Worm (Caenorhabditis elegans) whole organism, L4 larva: ENCODE data around the gene pqn-68.

Source experiments
- F37D6.2 ChIP-seq: sonication (generic microtip); optimal IDR thresholded peaks from 2 replicates; lab custom pipeline; 2016; ENCODE audit warnings: mild to moderate bottlenecking, missing genetic modification characterization, missing compliant biosample characterization
- R02D3.7 ChIP-seq: fragments of 150-350 bp; sonication (generic microtip); optimal IDR thresholded peaks from 3 replicates; lab custom pipeline; 2014; ENCODE audit warnings: missing biosample characterization, missing genetic modification characterization
- T26A8.4 ChIP-seq: fragments of 200-800 bp; sonication (Bioruptor generic); IDR thresholded peaks from 2 replicates; pipeline ENCODE4 v1.3.6; 2022; ENCODE audit warnings: missing genetic modification characterization, missing compliant biosample characterization
- Y5F2A.4 ChIP-seq: fragments of 200-800 bp; sonication (Bioruptor generic); optimal IDR thresholded peaks from 2 replicates; lab custom pipeline; 2018; ENCODE audit warnings: mild to moderate bottlenecking, missing genetic modification characterization, missing compliant biosample characterization
- ceh-28 ChIP-seq: fragments of 150-350 bp; optimal IDR thresholded peaks from 2 replicates; lab custom pipeline; 2014; ENCODE audit warnings: missing biosample characterization, missing genetic modification reagents, missing genetic modification characterization
- ceh-32 ChIP-seq: sonication (generic microtip); optimal IDR thresholded peaks from 2 replicates; lab custom pipeline; 2016; ENCODE audit warnings: mild to moderate bottlenecking, missing genetic modification characterization, missing compliant biosample characterization; ENCODE audit not compliant: poor library complexity
- ceh-44 ChIP-seq: fragments of 200-800 bp; sonication (Bioruptor generic); IDR thresholded peaks from 2 replicates; pipeline ENCODE4 v1.3.6; 2022; ENCODE audit warnings: missing genetic modification reagents, missing genetic modification characterization, missing compliant biosample characterization
- ceh-82 ChIP-seq: sonication (generic microtip); optimal IDR thresholded peaks from 2 replicates; lab custom pipeline; 2017; ENCODE audit warnings: missing biosample characterization, missing genetic modification characterization
- ces-1 ChIP-seq: fragments of 150-350 bp; sonication (generic microtip); optimal IDR thresholded peaks from 4 replicates; lab custom pipeline; 2014; ENCODE audit warnings: missing biosample characterization, missing genetic modification reagents, missing genetic modification characterization
- daf-16 ChIP-seq, 3 experiments: sonication (generic microtip); optimal IDR thresholded peaks; 2 replicates each; lab custom pipeline; 2016 to 2017; ENCODE audit warnings: missing genetic modification characterization in 3 of 3, missing genetic modification reagents in 3 of 3, mild to moderate bottlenecking in 2 of 3, missing compliant biosample characterization in 2 of 3, missing biosample characterization in 1 of 3, moderate library complexity in 1 of 3
- daf-19 ChIP-seq: fragments of 200-800 bp; sonication (Bioruptor generic); conservative IDR thresholded peaks from 2 replicates; pipeline ENCODE4 v1.3.6; 2022; ENCODE audit warnings: missing genetic modification characterization, missing compliant biosample characterization
- dve-1 ChIP-seq: sonication (generic microtip); optimal IDR thresholded peaks from 2 replicates; lab custom pipeline; 2017; ENCODE audit warnings: antibody characterized with exemption, mild to moderate bottlenecking, missing genetic modification characterization, missing compliant biosample characterization; ENCODE audit not compliant: insufficient read depth
- egl-43 ChIP-seq: fragments of 200-800 bp; sonication (Bioruptor generic); IDR thresholded peaks from 2 replicates; pipeline ENCODE4 v1.3.6; 2022; ENCODE audit warnings: missing genetic modification reagents, missing genetic modification characterization, missing compliant biosample characterization
- hlh-30 ChIP-seq: sonication (generic microtip); optimal IDR thresholded peaks from 2 replicates; lab custom pipeline; 2017; ENCODE audit warnings: antibody characterized with exemption, mild to moderate bottlenecking, missing genetic modification characterization, missing compliant biosample characterization; ENCODE audit not compliant: insufficient read depth
- lin-13 ChIP-seq: fragments of 150-350 bp; optimal IDR thresholded peaks from 2 replicates; lab custom pipeline; 2014; ENCODE audit warnings: missing biosample characterization, missing genetic modification reagents, missing genetic modification characterization
- lin-15B ChIP-seq: fragments of 150-350 bp; sonication (generic microtip); optimal IDR thresholded peaks from 3 replicates; lab custom pipeline; 2014; ENCODE audit warnings: missing biosample characterization, missing genetic modification characterization
- lin-29 ChIP-seq: fragments of 200-800 bp; sonication (Bioruptor generic); IDR thresholded peaks from 2 replicates; pipeline ENCODE4 v1.3.6; 2022; ENCODE audit warnings: missing genetic modification reagents, missing genetic modification characterization, missing compliant biosample characterization
- madf-5 ChIP-seq, 2 experiments: fragments of 200-800 bp; sonication (Bioruptor generic); IDR thresholded peaks; 2 replicates each; pipeline ENCODE4 v1.3.6; 2022; ENCODE audit warnings: missing compliant biosample characterization in 2 of 2, missing genetic modification characterization in 2 of 2
- mep-1 ChIP-seq: fragments of 150-350 bp; sonication (generic microtip); optimal IDR thresholded peaks from 3 replicates; lab custom pipeline; 2014; ENCODE audit warnings: missing biosample characterization, missing genetic modification characterization
- mes-2 ChIP-seq: sonication (generic microtip); optimal IDR thresholded peaks from 2 replicates; lab custom pipeline; 2016; ENCODE audit warnings: missing genotype, mild to moderate bottlenecking, missing genetic modification characterization, missing compliant biosample characterization; ENCODE audit not compliant: poor library complexity, severe bottlenecking
- nhr-11 ChIP-seq: fragments of 150-350 bp; optimal IDR thresholded peaks from 2 replicates; lab custom pipeline; 2014; ENCODE audit warnings: missing biosample characterization, missing genetic modification characterization
- nhr-28 ChIP-seq: fragments of 150-350 bp; optimal IDR thresholded peaks from 2 replicates; lab custom pipeline; 2014; ENCODE audit warnings: missing biosample characterization, missing genetic modification characterization
- nhr-41 ChIP-seq: fragments of 200-800 bp; sonication (Bioruptor generic); IDR thresholded peaks from 2 replicates; pipeline ENCODE4 v1.3.6; 2022; ENCODE audit warnings: missing genetic modification reagents, missing genetic modification characterization, missing compliant biosample characterization
- nhr-42 ChIP-seq: fragments of 200-800 bp; sonication (Bioruptor generic); IDR thresholded peaks from 2 replicates; pipeline ENCODE4 v1.3.6; 2022; ENCODE audit warnings: missing genetic modification characterization, missing compliant biosample characterization
- nhr-77 ChIP-seq: fragments of 150-350 bp; optimal IDR thresholded peaks from 2 replicates; lab custom pipeline; 2014; ENCODE audit warnings: missing biosample characterization, missing genetic modification characterization
- pha-4 ChIP-seq, 2 experiments: fragments of 150-350 bp in 1 of 2; fragments of 200-800 bp in 1 of 2; sonication (Bioruptor generic) in 1 of 2; IDR thresholded peaks in 1 of 2; optimal IDR thresholded peaks in 1 of 2; 2 replicates each; pipeline versions ENCODE4 v1.3.6 to Lab custom; 2014 to 2022; ENCODE audit warnings: missing genetic modification characterization in 2 of 2, missing genetic modification reagents in 2 of 2, missing biosample characterization in 1 of 2, missing compliant biosample characterization in 1 of 2
- pqm-1 ChIP-seq: sonication (generic microtip); optimal IDR thresholded peaks from 2 replicates; lab custom pipeline; 2017; ENCODE audit warnings: missing biosample characterization, missing genetic modification characterization
- sdz-12 ChIP-seq: fragments of 200-800 bp; sonication (Bioruptor generic); optimal IDR thresholded peaks from 2 replicates; lab custom pipeline; 2018; ENCODE audit warnings: mild to moderate bottlenecking, missing genetic modification characterization, missing compliant biosample characterization
- set-16 ChIP-seq: fragments of 200-800 bp; sonication (Bioruptor generic); IDR thresholded peaks from 2 replicates; pipeline ENCODE4 v1.3.6; 2022; ENCODE audit warnings: missing genetic modification reagents, missing genetic modification characterization, missing compliant biosample characterization
- snpc-1.2 ChIP-seq: fragments of 200-800 bp; sonication (Bioruptor generic); IDR thresholded peaks from 2 replicates; pipeline ENCODE4 v1.3.6; 2022; ENCODE audit warnings: missing genetic modification reagents, missing genetic modification characterization, missing compliant biosample characterization
- spr-3 ChIP-seq: fragments of 200-800 bp; sonication (Bioruptor generic); optimal IDR thresholded peaks from 2 replicates; lab custom pipeline; 2018; ENCODE audit warnings: mild to moderate bottlenecking, missing genetic modification characterization, missing compliant biosample characterization
- tag-97 ChIP-seq: fragments of 200-800 bp; sonication (Bioruptor generic); IDR thresholded peaks from 2 replicates; pipeline ENCODE4 v1.3.6; 2022; ENCODE audit warnings: missing genetic modification characterization, missing compliant biosample characterization
- unc-62 ChIP-seq, 3 experiments: fragments of 150-350 bp in 1 of 3; sonication (generic microtip); optimal IDR thresholded peaks in 2 of 3; peaks in 1 of 3; 1 replicate in 1 of 3; 2 replicates in 2 of 3; lab custom pipeline; 2014 to 2017; ENCODE audit warnings: missing biosample characterization in 3 of 3, missing genetic modification characterization in 3 of 3, missing genetic modification reagents in 3 of 3, missing genotype in 1 of 3
- zfp-3 ChIP-seq: fragments of 200-800 bp; sonication (Bioruptor generic); conservative IDR thresholded peaks from 2 replicates; pipeline ENCODE4 v1.3.6; 2022; ENCODE audit warnings: missing genetic modification reagents, missing genetic modification characterization, missing compliant biosample characterization
- zip-2 ChIP-seq: fragments of 150-350 bp; optimal IDR thresholded peaks from 2 replicates; lab custom pipeline; 2014; ENCODE audit warnings: missing biosample characterization, missing genetic modification characterization

The pqn-68 gene

DNA sequence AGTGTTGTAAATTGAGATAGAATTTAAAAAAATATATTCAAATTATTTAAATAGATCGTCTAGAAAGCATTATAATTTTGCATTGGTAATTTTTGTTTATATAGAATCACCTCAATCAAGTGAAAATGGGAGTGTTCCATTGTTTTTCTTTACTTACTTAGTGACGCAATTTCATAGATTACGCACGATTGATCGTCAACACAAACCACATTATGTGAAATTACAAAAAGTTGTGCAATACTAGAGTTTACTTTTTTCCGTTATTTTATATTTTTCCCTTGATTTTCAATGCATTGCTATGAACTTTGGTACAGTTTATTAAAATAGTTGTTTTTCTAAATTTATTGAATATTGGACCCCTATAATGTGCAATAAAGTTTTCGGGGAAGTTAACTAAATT, 13.0 kb upstream of the pqn-68 start, which contains the start of gene T16G1.5 (continued):
- no peak for TF ChIP-seq ceh-82
- TF ChIP-seq zip-2, result peak; percentile 88

DNA sequence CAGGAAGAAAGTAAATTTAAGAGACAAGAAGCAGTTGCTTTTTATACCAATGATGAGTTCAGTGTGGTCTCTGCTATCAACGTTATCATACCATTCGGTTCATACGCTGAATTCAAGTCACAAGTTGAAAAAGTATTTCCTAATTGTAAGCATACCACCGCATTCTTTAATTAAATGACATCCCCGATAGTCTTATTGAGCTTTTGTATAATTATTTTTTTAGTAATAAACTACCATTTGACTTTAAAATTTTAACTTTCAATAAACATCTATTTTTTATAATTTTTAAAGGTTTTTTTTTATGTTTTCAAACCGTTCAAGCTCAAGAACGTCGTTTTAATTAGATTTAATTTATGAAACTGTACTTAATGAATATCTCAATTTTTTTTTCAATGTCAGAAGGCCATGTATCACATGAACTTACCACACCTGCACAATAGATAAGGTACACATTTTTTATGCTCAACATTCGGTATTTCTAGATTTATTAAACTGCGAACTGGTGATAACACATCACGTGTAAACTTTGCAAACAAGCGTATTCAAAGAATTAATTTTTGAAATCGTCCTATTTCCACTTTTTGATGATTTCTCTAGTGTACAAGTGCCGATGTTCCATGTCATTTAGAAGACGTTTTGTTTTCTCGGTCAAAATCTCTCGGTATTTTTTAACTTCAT, 10.5 kb upstream of the pqn-68 start, which contains the start of gene T16G1.4:
TSS of gene T16G1.4 (minus strand) at position 51 of the 678 bp plus-strand sequence.
- TF ChIP-seq daf-16 (GFP tag; optimal IDR thresholded peaks at IDR 0.05; lab: Kevin White, UChicago), result no peak
- peak; percentile 51 for TF ChIP-seq daf-16 (tag; optimal IDR thresholded peaks at IDR 0.05; lab: Kevin White, UChicago)
- TF ChIP-seq hlh-30 (tag; lab: Kevin White, UChicago), result peak; percentile 46
- TF ChIP-seq R02D3.7 (tag; lab: Kevin White, UChicago), result no peak
- peak; percentile 11 for TF ChIP-seq nhr-28 (tag; lab: Kevin White, UChicago)

DNA sequence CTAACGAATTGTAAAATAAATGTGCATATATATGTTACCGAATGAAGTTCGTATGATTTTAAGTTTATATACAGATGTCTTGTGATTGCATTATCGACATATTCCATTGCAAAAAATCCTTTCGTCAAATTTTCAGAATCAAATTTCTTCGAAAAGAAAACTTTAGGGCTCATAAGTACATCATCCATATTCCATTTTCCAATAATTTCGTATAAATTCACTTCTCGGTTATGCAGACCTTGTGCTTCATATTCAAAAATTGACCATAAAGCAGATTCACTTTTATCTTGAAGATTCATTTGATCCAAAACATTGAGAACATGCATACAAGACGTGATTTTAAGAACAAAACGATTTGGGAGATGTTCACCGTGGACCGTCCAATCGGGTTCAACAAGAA, 9.0 kb upstream of the pqn-68 start:
- TF ChIP-seq lin-15B (tag; lab: Kevin White, UChicago), result no peak
- TF ChIP-seq unc-62 (GFP tag; optimal IDR thresholded peaks at IDR 0.05 in 1 of 2; lab: Kevin White, UChicago), result peak in 1 of 2 experiments; percentile 92
- no peak for TF ChIP-seq unc-62 (tag; optimal IDR thresholded peaks at IDR 0.05; lab: Kevin White, UChicago)

DNA sequence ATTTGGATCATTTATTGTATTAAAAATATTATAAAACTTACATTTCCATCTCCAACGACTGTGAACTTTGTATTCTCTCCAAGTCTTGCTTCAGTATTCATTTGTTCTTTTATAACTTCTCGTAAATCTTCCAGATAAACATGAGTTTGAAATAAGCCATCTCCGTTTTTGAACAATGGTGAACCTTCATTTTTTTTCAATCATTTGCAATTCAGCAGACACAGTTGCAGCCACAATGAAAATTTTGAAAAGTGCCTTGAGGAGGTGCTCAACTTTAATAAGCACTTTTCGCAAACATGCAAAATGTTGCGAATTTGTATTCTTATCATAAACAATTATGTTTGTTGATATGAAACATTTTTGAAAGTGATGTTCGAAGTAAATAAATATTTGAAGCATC, 8.2 kb upstream of the pqn-68 start, which contains the start of gene T16G1.3:
TSS of gene T16G1.3 (minus strand) at position 101 of the 400 bp plus-strand sequence.
- TF ChIP-seq nhr-42 (no peak), ceh-32 (tag; lab: Kevin White, UChicago) (no peak), mep-1 (tag; lab: Kevin White, UChicago) (no peak), zfp-3 (GFP tag; lab: Robert Waterston, UW) (no peak), madf-5 (GFP tag; IDR thresholded peaks at IDR 0.05; lab: Robert Waterston, UW) (no peak), ceh-44 (no peak), F37D6.2 (tag; lab: Kevin White, UChicago) (no peak), snpc-1.2 (GFP tag; lab: Robert Waterston, UW) (no peak), lin-13 (no peak), Y5F2A.4 (GFP tag; lab: Kevin White, UChicago) (no peak), T26A8.4 (GFP tag; lab: Robert Waterston, UW) (no peak), tag-97 (no peak), nhr-11 (no peak), set-16 (GFP tag; lab: Robert Waterston, UW) (no peak), mes-2 (no peak), ces-1 (GFP tag; lab: Kevin White, UChicago) (no peak), nhr-77 (tag; lab: Kevin White, UChicago) (no peak), daf-19 (GFP tag; lab: Robert Waterston, UW) (no peak), pqm-1 (tag; lab: Kevin White, UChicago) (no peak), spr-3 (GFP tag; lab: Kevin White, UChicago) (no peak)

DNA sequence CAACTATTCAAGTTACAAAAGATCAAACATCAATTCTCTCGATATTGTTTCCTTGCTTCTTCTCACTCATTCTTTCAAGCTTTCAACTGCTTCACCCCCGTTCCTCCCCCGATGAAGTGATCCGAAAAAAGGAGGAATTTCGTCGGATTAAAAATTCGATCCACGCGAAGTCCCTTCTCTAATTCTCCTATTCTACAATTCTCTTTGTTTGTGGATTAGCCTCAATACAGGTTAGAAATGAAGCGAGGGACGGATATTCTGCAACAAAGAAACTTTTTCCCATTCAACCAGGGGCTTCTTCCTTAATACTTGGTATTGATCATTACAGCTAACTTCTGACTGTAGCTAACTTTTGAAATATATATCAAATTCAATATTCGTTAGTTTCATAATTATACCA, 7.7 kb upstream of the pqn-68 start, which contains the start of gene grl-2:
TSS of gene grl-2 (plus strand) at position 301 of the 400 bp plus-strand sequence.
- TF ChIP-seq nhr-41 (GFP tag; lab: Robert Waterston, UW), result no peak

DNA sequence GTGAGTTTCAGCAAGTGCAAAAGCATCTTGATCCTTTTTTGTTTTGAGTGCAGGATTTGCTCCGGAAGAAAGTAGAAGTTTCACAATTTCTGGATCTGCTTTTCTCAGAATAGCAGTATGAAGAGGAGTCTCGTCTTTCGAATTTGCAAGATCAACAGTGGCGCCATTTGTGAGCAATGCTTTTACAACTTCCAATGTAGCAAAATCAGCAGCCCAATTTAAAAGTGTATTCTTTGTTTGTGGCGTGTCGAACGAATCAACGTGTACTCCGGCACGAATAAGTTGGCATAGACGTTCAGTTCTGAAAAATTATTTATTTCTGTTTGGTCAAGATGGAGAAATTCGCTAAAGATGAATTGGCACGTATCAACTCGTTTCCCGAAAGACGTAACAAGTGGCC, 2.8 kb upstream of the pqn-68 start, which contains the start of gene T16G1.13:
TSS of gene T16G1.13 (plus strand) at position 301 of the 400 bp plus-strand sequence.
- no peak for TF ChIP-seq ceh-28 (tag; lab: Kevin White, UChicago)
- no peak for TF ChIP-seq dve-1
- peak in 1 of 2 experiments; percentile 29 for TF ChIP-seq unc-62 (GFP tag; optimal IDR thresholded peaks at IDR 0.05 in 1 of 2; lab: Kevin White, UChicago)
- no peak for TF ChIP-seq unc-62 (tag; optimal IDR thresholded peaks at IDR 0.05; lab: Kevin White, UChicago)
- TF ChIP-seq egl-43, result no peak
- no peak for TF ChIP-seq sdz-12
- no peak for TF ChIP-seq pha-4 (GFP tag; IDR thresholded peaks at IDR 0.05; lab: Robert Waterston, UW)
- no peak for TF ChIP-seq pha-4 (tag; optimal IDR thresholded peaks at IDR 0.05; lab: Kevin White, UChicago)
- no peak for TF ChIP-seq lin-29 (GFP tag; lab: Robert Waterston, UW)
